Worm (Caenorhabditis elegans) whole organism, midembryonic: ENCODE measurements around the gene F29B9.1.
A peak's percentile ranks its signal among the peaks of the same experiment; 100 is the strongest.

Experiments used
- T22C8.4 ChIP-seq: fragments of 200-800 bp; sonication (Bioruptor generic); IDR thresholded peaks from 2 replicates; pipeline ENCODE4 v1.3.6; 2022; ENCODE audit warnings: missing genetic modification characterization, missing compliant biosample characterization
- cog-1 ChIP-seq: sonication (generic microtip); optimal IDR thresholded peaks from 2 replicates; lab custom pipeline; 2016; ENCODE audit warnings: missing genetic modification characterization, missing compliant biosample characterization
- flt-1 ChIP-seq: fragments of 200-800 bp; sonication (Bioruptor generic); IDR thresholded peaks from 2 replicates; pipeline ENCODE4 v1.3.6; 2022; ENCODE audit warnings: missing genetic modification characterization, missing compliant biosample characterization
- klf-2 ChIP-seq: fragments of 200-800 bp; sonication (Bioruptor generic); conservative IDR thresholded peaks from 2 replicates; pipeline ENCODE4 v1.3.6; 2022; ENCODE audit warnings: missing genetic modification reagents, missing genetic modification characterization, missing compliant biosample characterization
- med-1 ChIP-seq: sonication (generic microtip); optimal IDR thresholded peaks from 2 replicates; lab custom pipeline; 2017; ENCODE audit warnings: missing genetic modification characterization, mild to moderate bottlenecking, missing compliant biosample characterization, antibody characterized with exemption, missing genetic modification reagents; ENCODE audit not compliant: insufficient read depth
- ref-1 ChIP-seq: fragments of 200-800 bp; sonication (Bioruptor generic); conservative IDR thresholded peaks from 2 replicates; pipeline ENCODE4 v1.3.6; 2022; ENCODE audit warnings: missing genetic modification reagents, missing genetic modification characterization, missing compliant biosample characterization
- tab-1 ChIP-seq: fragments of 200-800 bp; sonication (Bioruptor generic); IDR thresholded peaks from 2 replicates; pipeline ENCODE4 v1.3.6; 2022; ENCODE audit warnings: missing genetic modification characterization, missing compliant biosample characterization
- ztf-23 ChIP-seq: fragments of 200-800 bp; sonication (Bioruptor generic); IDR thresholded peaks from 2 replicates; pipeline ENCODE4 v1.3.6; 2022; ENCODE audit warnings: missing genetic modification reagents, missing genetic modification characterization, missing compliant biosample characterization
- ztf-29 ChIP-seq: fragments of 200-800 bp; sonication (Bioruptor generic); IDR thresholded peaks from 2 replicates; pipeline ENCODE4 v1.3.6; 2022; ENCODE audit warnings: missing genetic modification reagents, missing genetic modification characterization, missing compliant biosample characterization

Gene F29B9.1

DNA sequence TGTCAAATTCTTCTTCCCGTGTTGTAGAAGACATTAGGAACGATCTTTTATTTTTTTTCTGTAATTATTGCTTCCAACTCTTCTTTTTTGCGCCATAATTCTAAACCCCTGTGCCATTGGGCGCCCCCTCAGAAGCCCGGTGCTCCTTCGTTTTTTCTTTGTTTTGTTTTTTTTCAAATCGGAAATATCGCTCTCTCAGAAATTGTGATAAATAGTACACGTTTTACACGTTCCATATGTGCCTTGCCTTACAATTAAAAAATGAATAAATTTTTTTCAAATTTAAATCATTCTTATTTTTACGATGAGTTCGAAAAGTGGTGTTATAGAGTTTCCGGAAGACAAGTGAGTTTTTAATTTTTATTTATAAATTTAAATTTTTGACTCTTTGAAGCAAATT lies 15.7 kb upstream of the F29B9.1 start, which contains the start of gene F29B9.7:
Gene F29B9.7 (plus strand): TSS at position 301 of the 400 bp plus-strand sequence.
- TF ChIP-seq klf-2 (GFP tag; lab: Robert Waterston, UW) (no peak), cog-1 (no peak), ref-1 (no peak), flt-1 (GFP tag; lab: Robert Waterston, UW) (no peak), tab-1 (GFP tag; lab: Robert Waterston, UW) (no peak), med-1 (GFP tag; lab: Kevin White, UChicago) (no peak), ztf-29 (GFP tag; lab: Robert Waterston, UW) (no peak), T22C8.4 (GFP tag; lab: Robert Waterston, UW) (no peak), ztf-23 (GFP tag; lab: Robert Waterston, UW) (no peak)

DNA sequence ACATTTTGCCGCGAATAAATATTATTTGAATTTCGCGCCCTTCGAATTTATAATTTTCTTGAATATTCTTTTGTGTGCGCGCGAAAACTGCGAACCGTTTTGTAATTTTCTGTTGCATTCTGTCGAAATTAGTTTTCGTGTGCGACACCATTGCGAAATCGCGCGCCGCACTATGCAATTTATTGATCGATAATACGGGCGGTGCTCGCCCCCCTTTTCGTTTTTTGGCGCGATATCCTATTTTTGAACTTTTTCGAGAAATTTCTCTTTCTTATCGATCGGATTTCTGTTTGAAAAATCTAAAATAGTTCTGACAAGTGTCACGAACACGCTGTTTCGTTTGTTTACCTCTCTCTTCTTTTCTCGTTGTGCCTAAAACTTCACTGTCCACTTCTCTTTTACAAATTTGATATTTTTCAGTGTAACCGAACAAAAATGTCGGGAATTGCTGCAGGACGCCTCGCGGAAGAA lies 14.5 kb upstream of the F29B9.1 start, which contains the start of gene ubc-9:
Gene ubc-9 (plus strand): TSS at position 421 of the 471 bp plus-strand sequence.
- TF ChIP-seq med-1 (GFP tag; lab: Kevin White, UChicago) (no peak), ref-1 (no peak), cog-1 (no peak), ztf-23 (GFP tag; lab: Robert Waterston, UW) (0 out of 2 replicates have a peak, but pooled peaks have one; percentile 45), tab-1 (GFP tag; lab: Robert Waterston, UW) (0 out of 2 replicates have a peak, but pooled peaks have one; percentile 55), flt-1 (GFP tag; lab: Robert Waterston, UW) (peak; percentile 58; the same call in 1 of the 2 replicates), klf-2 (GFP tag; lab: Robert Waterston, UW) (no peak), T22C8.4 (GFP tag; lab: Robert Waterston, UW) (peak; percentile 99), ztf-29 (GFP tag; lab: Robert Waterston, UW) (no peak)

DNA sequence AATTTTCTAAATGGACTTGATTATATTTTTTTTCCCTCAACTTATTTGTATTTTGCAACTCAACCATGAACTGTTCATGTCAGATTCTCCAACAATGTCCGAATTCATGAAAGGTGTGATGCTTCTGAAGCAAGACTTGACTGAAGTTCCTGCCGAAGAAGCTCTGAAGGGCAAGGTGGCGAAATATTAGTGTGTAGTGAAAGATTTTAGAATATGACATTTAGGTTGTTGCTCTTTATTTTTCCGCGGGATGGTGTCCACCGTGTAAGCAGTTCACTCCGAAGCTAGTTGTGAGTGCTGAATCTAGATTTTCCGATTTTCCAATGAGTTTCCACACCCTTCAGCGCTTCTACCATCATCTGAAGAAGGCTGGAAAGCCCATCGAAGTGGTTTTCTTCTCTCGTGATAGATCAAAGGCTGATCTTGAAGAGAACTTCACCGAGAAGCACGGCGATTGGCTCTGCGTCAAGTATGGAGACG lies 12.8 kb upstream of the F29B9.1 start, which contains the start of gene F29B9.5:
Gene F29B9.5 (plus strand): TSS at position 51 of the 480 bp plus-strand sequence.
- TF ChIP-seq tab-1 (GFP tag; lab: Robert Waterston, UW) (no peak), flt-1 (GFP tag; lab: Robert Waterston, UW) (no peak), T22C8.4 (GFP tag; lab: Robert Waterston, UW) (no peak), ztf-23 (GFP tag; lab: Robert Waterston, UW) (no peak), klf-2 (GFP tag; lab: Robert Waterston, UW) (no peak), ztf-29 (GFP tag; lab: Robert Waterston, UW) (no peak), ref-1 (no peak), med-1 (GFP tag; lab: Kevin White, UChicago) (no peak), cog-1 (no peak)

DNA sequence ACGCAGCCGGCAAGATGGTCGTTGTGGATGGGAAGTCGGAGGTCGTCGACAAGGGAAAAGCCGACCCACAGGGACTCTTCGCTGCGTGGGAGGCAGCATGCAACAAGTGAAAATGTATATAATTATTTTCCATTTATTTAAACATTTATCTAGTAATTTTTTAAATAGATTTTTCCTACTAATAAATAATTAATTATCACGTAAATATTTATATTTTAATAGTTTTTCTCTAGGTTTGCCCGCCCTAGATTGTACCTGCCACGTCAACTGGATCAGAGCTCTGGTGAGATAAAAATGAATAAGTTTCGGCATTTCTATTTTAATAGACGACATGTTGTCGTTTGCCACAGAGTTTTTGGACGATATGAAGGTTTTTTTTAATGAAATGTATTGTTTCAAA lies 12.2 kb upstream of the F29B9.1 start, which contains the start of gene psr-1:
Gene psr-1 (plus strand): TSS at position 301 of the 400 bp plus-strand sequence.
- TF ChIP-seq ztf-23 (GFP tag; lab: Robert Waterston, UW), result no peak
- no peak for TF ChIP-seq ztf-29 (GFP tag; lab: Robert Waterston, UW)
- TF ChIP-seq klf-2 (GFP tag; lab: Robert Waterston, UW), result no peak
- TF ChIP-seq med-1 (GFP tag; lab: Kevin White, UChicago), result no peak
- TF ChIP-seq T22C8.4 (GFP tag; lab: Robert Waterston, UW), result no peak
- TF ChIP-seq tab-1 (GFP tag; lab: Robert Waterston, UW), result no peak
- TF ChIP-seq cog-1, result no peak
- TF ChIP-seq flt-1 (GFP tag; lab: Robert Waterston, UW), result no peak
- TF ChIP-seq ref-1, result no peak

DNA sequence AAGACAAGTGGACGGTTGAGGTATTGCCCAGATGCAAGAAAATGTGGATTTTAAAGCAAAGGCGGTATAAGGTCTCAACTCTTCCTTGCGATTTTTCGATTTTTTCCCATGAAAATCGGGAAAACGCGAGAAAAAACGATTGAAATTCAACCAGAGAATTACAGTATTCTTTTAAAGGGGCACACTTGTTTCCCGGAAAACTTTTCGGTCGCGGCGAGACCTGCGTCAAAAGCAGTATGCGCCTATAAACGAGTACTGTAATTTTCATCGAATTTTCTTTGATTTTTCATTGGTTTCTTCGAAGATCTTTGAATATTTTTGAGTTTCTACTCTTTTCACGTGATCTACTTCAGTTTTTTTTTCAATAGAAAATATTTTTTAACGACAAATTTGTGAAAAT lies 11.5 kb upstream of the F29B9.1 start:
- TF ChIP-seq cog-1 (no peak), T22C8.4 (GFP tag; lab: Robert Waterston, UW) (no peak), flt-1 (GFP tag; lab: Robert Waterston, UW) (no peak), ztf-23 (GFP tag; lab: Robert Waterston, UW) (no peak), klf-2 (GFP tag; lab: Robert Waterston, UW) (no peak), tab-1 (GFP tag; lab: Robert Waterston, UW) (no peak), ref-1 (no peak), ztf-29 (GFP tag; lab: Robert Waterston, UW) (no peak), med-1 (GFP tag; lab: Kevin White, UChicago) (no peak)

DNA sequence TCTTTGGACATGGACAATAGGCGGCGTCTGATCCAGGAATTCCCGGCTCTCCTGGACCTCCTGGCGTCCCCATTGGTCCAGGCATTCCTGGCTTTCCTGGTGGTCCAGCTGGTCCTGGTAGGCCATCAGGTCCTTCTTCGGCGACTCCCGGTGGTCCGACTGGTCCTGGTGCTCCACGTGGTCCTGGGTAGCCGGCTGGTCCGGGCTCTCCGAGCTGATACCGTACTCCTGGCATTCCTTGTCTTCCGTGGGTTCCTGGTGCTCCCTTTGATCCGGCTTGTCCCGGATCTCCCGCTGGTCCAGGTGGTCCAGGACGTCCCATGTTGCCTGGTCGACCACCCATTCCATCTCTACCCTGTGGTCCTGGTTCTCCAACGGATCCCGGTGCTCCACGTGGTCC lies 9.2 kb upstream of the F29B9.1 start:
- no peak for TF ChIP-seq cog-1
- TF ChIP-seq tab-1 (GFP tag; lab: Robert Waterston, UW), result no peak
- no peak for TF ChIP-seq ztf-23 (GFP tag; lab: Robert Waterston, UW)
- no peak for TF ChIP-seq klf-2 (GFP tag; lab: Robert Waterston, UW)
- TF ChIP-seq ref-1, result no peak
- TF ChIP-seq ztf-29 (GFP tag; lab: Robert Waterston, UW), result no peak
- TF ChIP-seq T22C8.4 (GFP tag; lab: Robert Waterston, UW), result no peak
- no peak for TF ChIP-seq flt-1 (GFP tag; lab: Robert Waterston, UW)
- no peak for TF ChIP-seq med-1 (GFP tag; lab: Kevin White, UChicago)

DNA sequence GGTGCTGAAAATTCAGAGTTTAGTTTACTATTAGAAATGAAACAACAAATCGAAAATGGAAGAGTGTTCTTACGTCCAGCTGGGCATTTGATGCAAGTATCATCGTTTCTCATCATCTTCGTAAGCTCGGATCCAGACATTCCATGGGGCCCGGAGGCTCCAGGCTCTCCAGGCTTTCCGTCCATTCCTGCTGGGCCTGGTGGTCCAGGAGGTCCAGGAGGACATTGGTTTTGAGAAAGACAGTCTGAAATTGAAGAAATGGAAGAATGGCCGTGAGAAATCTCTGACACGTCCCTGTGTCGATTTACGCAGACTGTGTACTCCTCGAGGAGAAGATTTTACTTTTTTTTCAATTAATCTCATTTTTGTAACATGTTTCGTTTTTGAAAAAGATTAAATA lies 8.8 kb upstream of the F29B9.1 start:
- TF ChIP-seq T22C8.4 (GFP tag; lab: Robert Waterston, UW) (no peak), cog-1 (no peak), ztf-29 (GFP tag; lab: Robert Waterston, UW) (no peak), ztf-23 (GFP tag; lab: Robert Waterston, UW) (no peak), tab-1 (GFP tag; lab: Robert Waterston, UW) (no peak), klf-2 (GFP tag; lab: Robert Waterston, UW) (no peak), flt-1 (GFP tag; lab: Robert Waterston, UW) (no peak), med-1 (GFP tag; lab: Kevin White, UChicago) (no peak), ref-1 (no peak)

DNA sequence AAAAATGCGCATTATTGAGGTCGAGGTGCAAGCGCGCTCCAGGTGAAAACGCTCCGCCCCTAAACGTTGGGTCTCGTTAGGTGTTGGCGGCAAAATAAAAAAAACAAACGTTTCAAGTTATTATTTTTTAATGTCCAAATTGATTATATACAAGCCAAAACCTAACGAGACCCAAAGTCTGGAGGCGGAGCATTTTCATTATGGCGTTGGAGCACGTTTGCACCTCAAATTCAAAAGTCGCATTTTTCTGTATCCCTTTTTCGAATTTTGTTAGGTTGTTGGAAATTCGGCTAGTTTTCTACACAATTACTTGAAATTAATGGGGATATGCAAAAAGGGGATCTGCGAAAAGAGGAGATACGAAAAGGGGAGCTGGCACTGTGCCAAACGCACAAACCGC lies 7.3 kb upstream of the F29B9.1 start, which contains the start of gene col-111:
Gene col-111 (minus strand): TSS at position 101 of the 400 bp plus-strand sequence.
- TF ChIP-seq flt-1 (GFP tag; lab: Robert Waterston, UW) (no peak), klf-2 (GFP tag; lab: Robert Waterston, UW) (no peak)

DNA sequence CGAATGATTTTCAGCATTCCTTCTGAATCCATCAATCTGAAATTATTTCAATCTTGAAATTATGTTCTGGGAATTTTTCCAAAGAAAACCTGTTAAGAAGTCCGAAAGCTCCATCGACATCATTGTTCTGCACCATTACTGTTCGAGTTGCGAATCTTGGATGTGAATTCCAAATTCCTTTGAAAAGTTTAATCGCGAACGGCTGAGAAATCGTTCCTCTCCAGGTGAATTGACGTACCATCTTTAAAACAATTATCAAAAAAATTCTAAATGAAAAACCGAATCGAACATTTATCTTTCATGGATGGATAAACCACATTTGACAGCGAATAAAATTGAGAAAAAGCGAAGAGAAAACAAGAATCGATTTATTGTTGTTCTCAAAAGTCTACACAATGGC lies 5.9 kb upstream of the F29B9.1 start, which contains the start of gene mrps-21:
Gene mrps-21 (minus strand): TSS at position 241 of the 400 bp plus-strand sequence.
- TF ChIP-seq cog-1, result no peak
- TF ChIP-seq flt-1 (GFP tag; lab: Robert Waterston, UW), result no peak
- no peak for TF ChIP-seq ztf-23 (GFP tag; lab: Robert Waterston, UW)
- TF ChIP-seq ztf-29 (GFP tag; lab: Robert Waterston, UW), result no peak
- no peak for TF ChIP-seq T22C8.4 (GFP tag; lab: Robert Waterston, UW)
- no peak for TF ChIP-seq ref-1
